Fruit fly (Drosophila melanogaster): ENCODE measurements around the gene CG33764.

CG33764 gene

DNA sequence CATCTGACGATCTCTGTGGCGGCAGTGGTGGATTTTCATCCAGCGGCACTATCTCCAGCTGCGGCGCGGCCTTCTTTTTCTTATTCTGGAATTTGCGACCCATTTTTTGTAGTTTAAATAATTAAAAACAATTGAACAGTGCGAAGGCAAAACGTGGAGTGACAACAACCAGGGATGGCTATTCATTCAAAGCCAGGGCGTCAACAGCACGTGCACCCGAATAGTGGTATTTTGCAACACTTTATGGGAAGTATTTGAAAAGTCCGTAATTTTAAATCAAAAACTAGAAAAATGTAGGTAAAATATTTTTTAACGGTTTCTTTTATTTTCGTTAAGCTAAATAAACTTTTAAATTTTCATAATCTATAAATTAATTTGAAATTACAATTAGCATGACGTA is 15.3 kb upstream of the CG33764 start, which contains the start of gene CG11583 (continued):
- no peak for TF ChIP-seq kah (GFP tag; optimal IDR thresholded peaks at IDR 0.05)
- TF ChIP-seq CG6654 (GFP tag; optimal IDR thresholded peaks at IDR 0.05) = no peak
- TF ChIP-seq sima (GFP tag; optimal IDR thresholded peaks at IDR 0.05) = no peak
- no peak for TF ChIP-seq tio (GFP tag; optimal IDR thresholded peaks at IDR 0.05)
- TF ChIP-seq zen2 (GFP tag; IDR thresholded peaks at IDR 0.05; ENCODE audit: partially characterized antibody) = no peak
- TF ChIP-seq CG7963 (GFP tag; IDR thresholded peaks at IDR 0.05; ENCODE audit: partially characterized antibody) = no peak
- TF ChIP-seq CG31365 (tag; optimal IDR thresholded peaks at IDR 0.05) = no peak
- TF ChIP-seq CG10147 (GFP tag; optimal IDR thresholded peaks at IDR 0.05) = no peak
- no peak for TF ChIP-seq h (optimal IDR thresholded peaks at IDR 0.05)
- peak; percentile 43 for TF ChIP-seq CG12155 (GFP tag; optimal IDR thresholded peaks at IDR 0.05)
- no peak for TF ChIP-seq CG30431 (GFP tag; optimal IDR thresholded peaks at IDR 0.05)
- no peak for TF ChIP-seq Neu2 (GFP tag; optimal IDR thresholded peaks at IDR 0.05; ENCODE audit: borderline replicate concordance)
- TF ChIP-seq az2 (GFP tag; optimal IDR thresholded peaks at IDR 0.05) = peak; percentile 3
- TF ChIP-seq NC2β (GFP tag; optimal IDR thresholded peaks at IDR 0.05) = peak; percentile 57
- no peak for TF ChIP-seq Meics (GFP tag; optimal IDR thresholded peaks at IDR 0.05)
- TF ChIP-seq dm (GFP tag; optimal IDR thresholded peaks at IDR 0.05) = peak; percentile 99
- TF ChIP-seq CG7372 (GFP tag; IDR thresholded peaks at IDR 0.05) = no peak
- TF ChIP-seq BEAF-32 (GFP tag; optimal IDR thresholded peaks at IDR 0.05) = peak; percentile 35
- TF ChIP-seq tap (tag; optimal IDR thresholded peaks at IDR 0.05) = no peak
- no peak for TF ChIP-seq Lim3 (GFP tag; IDR thresholded peaks at IDR 0.05)
- no peak for TF ChIP-seq bsh (GFP tag; optimal IDR thresholded peaks at IDR 0.05)
- no peak for TF ChIP-seq ttk (GFP tag; IDR thresholded peaks at IDR 0.05)
- TF ChIP-seq Doc2 (GFP tag; IDR thresholded peaks at IDR 0.05) = no peak
- no peak for TF ChIP-seq prd (optimal IDR thresholded peaks at IDR 0.05)
- no peak for TF ChIP-seq prd (GFP tag; IDR thresholded peaks at IDR 0.05)
- TF ChIP-seq CG9215 (GFP tag; IDR thresholded peaks at IDR 0.05) = no peak
- no peak for TF ChIP-seq HLH3B (GFP tag; IDR thresholded peaks at IDR 0.05)
- TF ChIP-seq CG11398 (GFP tag; optimal IDR thresholded peaks at IDR 0.05) = no peak
- TF ChIP-seq Bteb2 (GFP tag; optimal IDR thresholded peaks at IDR 0.05) = peak; percentile 8
- peak; percentile 24 for TF ChIP-seq nmo (GFP tag; optimal IDR thresholded peaks at IDR 0.05)
- TF ChIP-seq ftz-f1 (GFP tag; optimal IDR thresholded peaks at IDR 0.05) = peak; percentile 48
- TF ChIP-seq HHEX (GFP tag; optimal IDR thresholded peaks at IDR 0.05) = peak; percentile 18
- no peak for TF ChIP-seq zfh1 (GFP tag; IDR thresholded peaks at IDR 0.05)
- TF ChIP-seq CG10979 (tag; optimal IDR thresholded peaks at IDR 0.05) = no peak
- peak; percentile 64 for TF ChIP-seq Xbp1 (GFP tag; optimal IDR thresholded peaks at IDR 0.05)
- TF ChIP-seq CG15601 (tag; optimal IDR thresholded peaks at IDR 0.05) = peak; percentile 28
- TF ChIP-seq slbo (GFP tag; IDR thresholded peaks at IDR 0.05) = peak; percentile 71
- TF ChIP-seq Hr51 (GFP tag; optimal IDR thresholded peaks at IDR 0.05) = peak in 1 of 2 experiments; percentile 32
- TF ChIP-seq gsb-n (tag; optimal IDR thresholded peaks at IDR 0.05) = no peak
- no peak for TF ChIP-seq chinmo (GFP tag; IDR thresholded peaks at IDR 0.05; ENCODE audit: partially characterized antibody)
- TF ChIP-seq E2f1 (GFP tag; IDR thresholded peaks at IDR 0.05) = no peak
- TF ChIP-seq Dip2 (GFP tag; IDR thresholded peaks at IDR 0.05) = no peak
- TF ChIP-seq CG8089 (GFP tag; optimal IDR thresholded peaks at IDR 0.05) = no peak
- no peak for TF ChIP-seq dan (GFP tag; IDR thresholded peaks at IDR 0.05)
- peak; percentile 93 for TF ChIP-seq cwo (GFP tag; optimal IDR thresholded peaks at IDR 0.05)
- no peak for TF ChIP-seq Sox100B (GFP tag; optimal IDR thresholded peaks at IDR 0.05)
- TF ChIP-seq gt (GFP tag; IDR thresholded peaks at IDR 0.05) = no peak
- peak; percentile 38; the same call in 1 of the 2 replicates for TF ChIP-seq CG13287 (GFP tag; IDR thresholded peaks at IDR 0.05; ENCODE audit: partially characterized antibody)
- TF ChIP-seq Lpt (GFP tag; optimal IDR thresholded peaks at IDR 0.05) = no peak
- TF ChIP-seq Elba2 (GFP tag; optimal IDR thresholded peaks at IDR 0.05) = no peak
- no peak for TF ChIP-seq Nf-YA (GFP tag; IDR thresholded peaks at IDR 0.05)
- no peak for TF ChIP-seq D19B (GFP tag; optimal IDR thresholded peaks at IDR 0.05)
